Fruit fly (Drosophila melanogaster) whole organism, embryonic: ENCODE measurements around the gene Nct.

ENCODE experiments used
- CG10462 ChIP-seq: fragments of 200-800 bp; sonication (Bioruptor generic); optimal IDR thresholded peaks from 2 replicates; lab custom pipeline; 2016; ENCODE audit warnings: missing biosample characterization, missing genetic modification characterization
- CG11247 ChIP-seq: fragments of 200-800 bp; sonication (Bioruptor generic); IDR thresholded peaks from 2 replicates; pipeline ENCODE4 v1.3.6; 2022; ENCODE audit warnings: missing biosample characterization, missing genetic modification characterization
- CG12071 ChIP-seq: fragments of 200-800 bp; sonication (Bioruptor generic); optimal IDR thresholded peaks from 3 replicates; lab custom pipeline; 2018; ENCODE audit warnings: missing biosample characterization, mild to moderate bottlenecking, missing genetic modification characterization
- CG16813 ChIP-seq: fragments of 200-800 bp; sonication (Bioruptor generic); IDR thresholded peaks from 3 replicates; pipeline ENCODE4 v1.3.6; 2022; ENCODE audit warnings: missing biosample characterization, missing genetic modification characterization; ENCODE audit not compliant: partially characterized antibody
- CG17568 ChIP-seq: fragments of 200-800 bp; sonication (Bioruptor generic); optimal IDR thresholded peaks from 2 replicates; lab custom pipeline; 2018; ENCODE audit warnings: missing biosample characterization, mild to moderate bottlenecking, missing genetic modification characterization, moderate library complexity
- CG18599 ChIP-seq: fragments of 200-800 bp; sonication (Bioruptor generic); optimal IDR thresholded peaks from 3 replicates; lab custom pipeline; 2017; ENCODE audit warnings: missing biosample characterization, missing genetic modification characterization, mild to moderate bottlenecking, moderate library complexity, missing genetic modification reagents
- CG2889 ChIP-seq: fragments of 200-800 bp; sonication (Bioruptor generic); IDR thresholded peaks from 3 replicates; pipeline ENCODE4 v1.3.6; 2022; ENCODE audit warnings: missing biosample characterization, missing genetic modification characterization
- CG31388 ChIP-seq: fragments of 200-800 bp; sonication (Bioruptor generic); optimal IDR thresholded peaks from 2 replicates; lab custom pipeline; 2016; ENCODE audit warnings: missing biosample characterization, missing genetic modification characterization
- CG31441 ChIP-seq: fragments of 200-800 bp; sonication (Bioruptor generic); IDR thresholded peaks from 2 replicates; pipeline ENCODE4 v1.3.6; 2022; ENCODE audit warnings: missing biosample characterization, missing genetic modification characterization
- CG34376 ChIP-seq: fragments of 200-800 bp; sonication (Bioruptor generic); optimal IDR thresholded peaks from 2 replicates; lab custom pipeline; 2018; ENCODE audit warnings: missing biosample characterization, mild to moderate bottlenecking, missing genetic modification characterization
- CG3995 ChIP-seq: fragments of 200-800 bp; sonication (Bioruptor generic); optimal IDR thresholded peaks from 3 replicates; lab custom pipeline; 2016; ENCODE audit warnings: missing biosample characterization, missing genetic modification characterization
- CG4730 ChIP-seq: fragments of 200-800 bp; sonication (Bioruptor generic); IDR thresholded peaks from 2 replicates; pipeline ENCODE4 v1.3.6; 2022; ENCODE audit warnings: missing biosample characterization, missing genetic modification characterization
- CG6654 ChIP-seq: fragments of 200-800 bp; sonication (Bioruptor generic); optimal IDR thresholded peaks from 2 replicates; lab custom pipeline; 2017; ENCODE audit warnings: missing biosample characterization, mild to moderate bottlenecking, missing genetic modification characterization
- CG6765 ChIP-seq: fragments of 200-800 bp; sonication (Bioruptor generic); optimal IDR thresholded peaks from 3 replicates; lab custom pipeline; 2017; ENCODE audit warnings: missing biosample characterization, mild to moderate bottlenecking, missing genetic modification characterization
- CG8359 ChIP-seq: fragments of 200-800 bp; sonication (Bioruptor generic); optimal IDR thresholded peaks from 2 replicates; lab custom pipeline; 2017; ENCODE audit warnings: missing biosample characterization, mild to moderate bottlenecking, missing genetic modification characterization, borderline replicate concordance
- CG9437 ChIP-seq: fragments of 200-800 bp; sonication (Bioruptor generic); optimal IDR thresholded peaks from 2 replicates; lab custom pipeline; 2018; ENCODE audit warnings: missing biosample characterization, mild to moderate bottlenecking, missing genetic modification characterization
- CG9797 ChIP-seq: fragments of 200-800 bp; sonication (Bioruptor generic); optimal IDR thresholded peaks from 3 replicates; lab custom pipeline; 2018; ENCODE audit warnings: missing biosample characterization, mild to moderate bottlenecking, missing genetic modification characterization
- Camta ChIP-seq: fragments of 200-800 bp; sonication (Bioruptor generic); optimal IDR thresholded peaks from 2 replicates; lab custom pipeline; 2016; ENCODE audit warnings: missing biosample characterization, missing genetic modification characterization
- D ChIP-seq, 2 experiments: fragments of 200-800 bp in 1 of 2; fragments of >200 bp in 1 of 2; sonication (Bioruptor generic) in 1 of 2; optimal IDR thresholded peaks; 2 replicates in 1 of 2; 3 replicates in 1 of 2; lab custom pipeline; 2017; ENCODE audit warnings: mild to moderate bottlenecking in 1 of 2, missing biosample characterization in 1 of 2, missing genetic modification characterization in 1 of 2, missing genetic modification reagents in 1 of 2
- Deaf1 ChIP-seq: fragments of 200-800 bp; optimal IDR thresholded peaks from 3 replicates; lab custom pipeline; 2019; ENCODE audit warnings: missing biosample characterization, mild to moderate bottlenecking, missing genetic modification characterization, moderate library complexity
- Dip2 ChIP-seq: fragments of 200-800 bp; sonication (Bioruptor generic); IDR thresholded peaks from 2 replicates; pipeline ENCODE4 v1.3.6; 2022; ENCODE audit warnings: missing biosample characterization, missing genetic modification characterization
- NK7.1 ChIP-seq: fragments of 200-800 bp; sonication (Bioruptor generic); optimal IDR thresholded peaks from 3 replicates; lab custom pipeline; 2016; ENCODE audit warnings: missing biosample characterization, missing genetic modification characterization
- NfI ChIP-seq: fragments of 200-800 bp; sonication (Bioruptor generic); optimal IDR thresholded peaks from 3 replicates; lab custom pipeline; 2018; ENCODE audit warnings: missing biosample characterization, mild to moderate bottlenecking, missing genetic modification characterization, moderate library complexity
- Pdp1 ChIP-seq, 2 experiments: fragments of 200-800 bp; sonication (Bioruptor generic); optimal IDR thresholded peaks; 3 replicates each; lab custom pipeline; 2016; ENCODE audit warnings: missing biosample characterization in 2 of 2, missing genetic modification characterization in 2 of 2, mild to moderate bottlenecking in 1 of 2, moderate library complexity in 1 of 2
- Xrp1 ChIP-seq: fragments of 200-800 bp; sonication (Bioruptor generic); IDR thresholded peaks from 2 replicates; pipeline ENCODE4 v1.3.6; 2022; ENCODE audit warnings: missing biosample characterization, missing genetic modification characterization
- ara ChIP-seq: fragments of 200-800 bp; sonication (Bioruptor generic); IDR thresholded peaks from 2 replicates; pipeline ENCODE4 v1.3.6; 2022; ENCODE audit warnings: missing biosample characterization, missing genetic modification characterization
- cas ChIP-seq: fragments of 200-800 bp; sonication (Bioruptor generic); IDR thresholded peaks from 2 replicates; pipeline ENCODE4 v1.3.6; 2022; ENCODE audit warnings: missing biosample characterization, missing genetic modification characterization
- ems ChIP-seq: fragments of 200-800 bp; sonication (Bioruptor generic); optimal IDR thresholded peaks from 3 replicates; lab custom pipeline; 2016; ENCODE audit warnings: missing biosample characterization, missing genetic modification characterization
- her ChIP-seq: fragments of 200-800 bp; sonication (Bioruptor generic); optimal IDR thresholded peaks from 2 replicates; lab custom pipeline; 2016; ENCODE audit warnings: missing biosample characterization, missing genetic modification characterization
- jing ChIP-seq: fragments of 200-800 bp; sonication (Bioruptor generic); optimal IDR thresholded peaks from 2 replicates; lab custom pipeline; 2018; ENCODE audit warnings: missing biosample characterization, mild to moderate bottlenecking, missing genetic modification characterization
- kah ChIP-seq: fragments of 200-800 bp; sonication (Bioruptor generic); optimal IDR thresholded peaks from 2 replicates; lab custom pipeline; 2018; ENCODE audit warnings: missing biosample characterization, mild to moderate bottlenecking, missing genetic modification characterization
- nom ChIP-seq: fragments of 200-800 bp; sonication (Bioruptor generic); optimal IDR thresholded peaks from 2 replicates; lab custom pipeline; 2017; ENCODE audit warnings: missing biosample characterization, missing genetic modification characterization, mild to moderate bottlenecking, moderate library complexity, missing genetic modification reagents
- prd ChIP-seq, 3 experiments: fragments of >200 bp in 2 of 3; fragments of 200-800 bp in 1 of 3; sonication (Bioruptor generic) in 1 of 3; optimal IDR thresholded peaks in 2 of 3; IDR thresholded peaks in 1 of 3; 2 replicates in 2 of 3; 3 replicates in 1 of 3; pipeline versions ENCODE4 v1.3.6 to Lab custom; 2017 to 2022; ENCODE audit warnings: missing biosample characterization in 1 of 3, missing genetic modification characterization in 1 of 3
- rib ChIP-seq: fragments of 200-800 bp; sonication (Bioruptor generic); IDR thresholded peaks from 2 replicates; pipeline ENCODE4 v1.3.6; 2022; ENCODE audit warnings: missing biosample characterization, missing genetic modification characterization
- run ChIP-seq: fragments of 200-800 bp; sonication (Bioruptor generic); optimal IDR thresholded peaks from 3 replicates; lab custom pipeline; 2018; ENCODE audit warnings: missing biosample characterization, mild to moderate bottlenecking, missing genetic modification characterization
- sc ChIP-seq, 3 experiments: fragments of >200 bp in 2 of 3; fragments of 200-800 bp in 1 of 3; sonication (Bioruptor generic) in 1 of 3; optimal IDR thresholded peaks; 2 replicates in 2 of 3; 3 replicates in 1 of 3; lab custom pipeline; 2017; ENCODE audit warnings: mild to moderate bottlenecking in 1 of 3, missing biosample characterization in 1 of 3, missing genetic modification characterization in 1 of 3, missing genetic modification reagents in 1 of 3
- sd ChIP-seq: fragments of 200-800 bp; sonication (Bioruptor generic); optimal IDR thresholded peaks from 3 replicates; lab custom pipeline; 2018; ENCODE audit warnings: missing biosample characterization, mild to moderate bottlenecking, missing genetic modification characterization, moderate library complexity
- sens-2 ChIP-seq: fragments of 200-800 bp; sonication (Bioruptor generic); IDR thresholded peaks from 2 replicates; pipeline ENCODE4 v1.3.6; 2022; ENCODE audit warnings: missing biosample characterization, missing genetic modification characterization
- slp2 ChIP-seq: fragments of 200-800 bp; sonication (Bioruptor generic); optimal IDR thresholded peaks from 2 replicates; lab custom pipeline; 2016; ENCODE audit warnings: missing biosample characterization, missing genetic modification characterization
- ttk ChIP-seq: fragments of 200-800 bp; sonication (Bioruptor generic); IDR thresholded peaks from 2 replicates; pipeline ENCODE4 v2.1.2; 2022; ENCODE audit warnings: missing biosample characterization, missing genetic modification characterization
- twi ChIP-seq: fragments of 200-800 bp; optimal IDR thresholded peaks from 2 replicates; lab custom pipeline; 2019; ENCODE audit warnings: missing biosample characterization, mild to moderate bottlenecking, missing genetic modification characterization, moderate library complexity
- vfl ChIP-seq: fragments of 200-800 bp; sonication (Bioruptor generic); optimal IDR thresholded peaks from 2 replicates; lab custom pipeline; 2016; ENCODE audit warnings: missing biosample characterization, missing genetic modification characterization
- wor ChIP-seq: fragments of 200-800 bp; sonication (Bioruptor generic); IDR thresholded peaks from 2 replicates; pipeline ENCODE4 v1.3.6; 2022; ENCODE audit warnings: missing biosample characterization, missing genetic modification characterization

The Nct gene

DNA sequence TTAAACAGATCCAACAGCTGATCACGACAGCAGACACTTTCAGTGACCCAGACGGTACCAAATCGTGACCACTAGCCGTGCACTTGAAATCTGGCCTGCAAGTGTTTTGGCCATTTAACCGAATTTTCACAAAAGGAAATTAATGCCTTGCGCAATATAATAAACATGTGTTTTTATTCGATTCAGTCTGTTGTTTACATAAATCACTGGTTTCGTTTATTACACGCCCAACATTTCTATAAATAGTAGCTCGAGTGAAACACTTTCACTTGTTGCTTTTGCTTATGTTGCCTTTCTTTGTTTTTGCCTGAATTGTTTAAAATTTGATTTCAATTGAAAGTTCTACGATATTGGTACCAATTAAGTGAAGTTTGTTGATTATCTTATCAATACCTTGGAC lies 39.0 kb upstream of the Nct start (continued):
- TF ChIP-seq jing (GFP tag; lab: Kevin White, UChicago) = no peak
- TF ChIP-seq CG34376 (GFP tag; lab: Kevin White, UChicago) = no peak
- TF ChIP-seq wor (GFP tag; lab: Robert Waterston, UW) = no peak
- TF ChIP-seq prd (optimal IDR thresholded peaks at IDR 0.05; lab: Kevin White, UChicago) = no peak
- TF ChIP-seq prd (GFP tag; IDR thresholded peaks at IDR 0.05; lab: Robert Waterston, UW) = no peak
- no peak for TF ChIP-seq nom (GFP tag; lab: Kevin White, UChicago)
- TF ChIP-seq CG10462 (GFP tag; lab: Kevin White, UChicago) = no peak
- TF ChIP-seq Dip2 (GFP tag; lab: Robert Waterston, UW) = no peak
- no peak for TF ChIP-seq ttk (GFP tag; lab: Robert Waterston, UW)
- no peak for TF ChIP-seq D (optimal IDR thresholded peaks at IDR 0.05; lab: Kevin White, UChicago)
- no peak for TF ChIP-seq D (GFP tag; optimal IDR thresholded peaks at IDR 0.05; lab: Kevin White, UChicago)
- TF ChIP-seq CG12071 (GFP tag; lab: Kevin White, UChicago) = no peak
- no peak for TF ChIP-seq sd (tag; lab: Kevin White, UChicago)
- no peak for TF ChIP-seq rib (GFP tag; lab: Robert Waterston, UW)
- TF ChIP-seq slp2 (GFP tag; lab: Kevin White, UChicago) = no peak
- no peak for TF ChIP-seq CG6765
- TF ChIP-seq NfI (GFP tag; lab: Kevin White, UChicago) = no peak
- TF ChIP-seq CG18599 = no peak
- peak in 1 of 2 experiments; percentile 51 for TF ChIP-seq Pdp1 (GFP tag; optimal IDR thresholded peaks at IDR 0.05; lab: Kevin White, UChicago)
- no peak for TF ChIP-seq run (tag; lab: Kevin White, UChicago)
- no peak for TF ChIP-seq Camta (GFP tag; lab: Kevin White, UChicago)
- no peak for TF ChIP-seq CG6654 (GFP tag; lab: Kevin White, UChicago)
- no peak for TF ChIP-seq Deaf1 (tag; lab: Kevin White, UChicago)
- TF ChIP-seq her (GFP tag; lab: Kevin White, UChicago) = no peak
- no peak for TF ChIP-seq CG17568 (GFP tag; lab: Kevin White, UChicago)
- TF ChIP-seq sc (optimal IDR thresholded peaks at IDR 0.05; lab: Kevin White, UChicago) = no peak
- no peak for TF ChIP-seq sc (GFP tag; optimal IDR thresholded peaks at IDR 0.05; lab: Kevin White, UChicago)
- no peak for TF ChIP-seq sens-2 (GFP tag; lab: Robert Waterston, UW)
- TF ChIP-seq kah = peak; percentile 77
- no peak for TF ChIP-seq vfl
- TF ChIP-seq CG11247 = no peak
- TF ChIP-seq CG16813 = no peak
- TF ChIP-seq ara (GFP tag; lab: Robert Waterston, UW) = no peak
- TF ChIP-seq CG4730 = no peak
- TF ChIP-seq CG2889 (GFP tag; lab: Robert Waterston, UW) = no peak
- TF ChIP-seq CG31441 (GFP tag; lab: Robert Waterston, UW) = no peak
- peak; percentile 40 for TF ChIP-seq CG3995 (GFP tag; lab: Kevin White, UChicago)
- no peak for TF ChIP-seq CG8359 (GFP tag; lab: Kevin White, UChicago)
- no peak for TF ChIP-seq CG9437
- TF ChIP-seq cas (GFP tag; lab: Robert Waterston, UW) = no peak
- peak; percentile 55 for TF ChIP-seq twi (tag; lab: Kevin White, UChicago)
- no peak for TF ChIP-seq CG31388 (GFP tag; lab: Kevin White, UChicago)
- TF ChIP-seq CG9797 (GFP tag; lab: Kevin White, UChicago) = no peak
- no peak for TF ChIP-seq ems (GFP tag; lab: Kevin White, UChicago)
- no peak for TF ChIP-seq Xrp1 (GFP tag; lab: Robert Waterston, UW)
- no peak for TF ChIP-seq NK7.1
